Worm (Caenorhabditis elegans) whole organism, early embryonic: ENCODE results near the gene epi-1.
"Not testable (repeated sequence)": the region's sequence is repeated elsewhere in the genome, so short reads cannot be mapped to it uniquely, and the experiment has no call there.

Experiments
- B0310.2 ChIP-seq: sonication (generic microtip); optimal IDR thresholded peaks from 2 replicates; lab custom pipeline; 2016; ENCODE audit warnings: mild to moderate bottlenecking, missing genetic modification characterization, missing compliant biosample characterization
- F13C5.2 ChIP-seq: sonication (generic microtip); optimal IDR thresholded peaks from 2 replicates; lab custom pipeline; 2017; ENCODE audit warnings: mild to moderate bottlenecking, missing genetic modification characterization, inconsistent platforms, missing compliant biosample characterization
- aly-1 ChIP-seq: sonication (generic microtip); optimal IDR thresholded peaks from 2 replicates; lab custom pipeline; 2016; ENCODE audit warnings: missing genetic modification characterization, missing compliant biosample characterization
- ama-1 ChIP-seq: fragments of 150-350 bp; optimal IDR thresholded peaks from 2 replicates; lab custom pipeline; 2014
- ceh-13 ChIP-seq: fragments of 200-800 bp; sonication (Bioruptor generic); optimal IDR thresholded peaks from 2 replicates; lab custom pipeline; 2018; ENCODE audit warnings: mild to moderate bottlenecking, missing genetic modification characterization, missing compliant biosample characterization
- ceh-36 ChIP-seq: sonication (generic microtip); optimal IDR thresholded peaks from 2 replicates; lab custom pipeline; 2016; ENCODE audit warnings: missing genetic modification characterization, inconsistent platforms, missing compliant biosample characterization
- ets-7 ChIP-seq: sonication (generic microtip); optimal IDR thresholded peaks from 2 replicates; lab custom pipeline; 2016; ENCODE audit warnings: missing genotype, missing genetic modification characterization, missing compliant biosample characterization
- flt-1 ChIP-seq: fragments of 200-800 bp; sonication (Bioruptor generic); IDR thresholded peaks from 2 replicates; pipeline ENCODE4 v1.3.6; 2022; ENCODE audit warnings: missing genetic modification characterization, missing compliant biosample characterization
- hmbx-1 ChIP-seq: sonication (generic microtip); optimal IDR thresholded peaks from 2 replicates; lab custom pipeline; 2016; ENCODE audit warnings: mild to moderate bottlenecking, missing genetic modification characterization, missing compliant biosample characterization
- hmg-4 ChIP-seq: fragments of 200-800 bp; sonication (Bioruptor generic); optimal IDR thresholded peaks from 2 replicates; lab custom pipeline; 2018; ENCODE audit warnings: mild to moderate bottlenecking, missing genetic modification characterization, missing compliant biosample characterization
- hnd-1 ChIP-seq: sonication (generic microtip); optimal IDR thresholded peaks from 2 replicates; lab custom pipeline; 2016; ENCODE audit warnings: missing genetic modification characterization, missing compliant biosample characterization
- pes-1 ChIP-seq: fragments of 200-800 bp; sonication (Bioruptor generic); IDR thresholded peaks from 2 replicates; pipeline ENCODE4 v1.3.6; 2022; ENCODE audit warnings: missing genetic modification reagents, missing genetic modification characterization, missing compliant biosample characterization
- scrt-1 ChIP-seq: fragments of 200-800 bp; sonication (Bioruptor generic); IDR thresholded peaks from 2 replicates; pipeline ENCODE4 v1.3.6; 2022; ENCODE audit warnings: missing genetic modification characterization, missing compliant biosample characterization
- sea-1 ChIP-seq: fragments of 200-800 bp; sonication (Bioruptor generic); conservative IDR thresholded peaks from 2 replicates; pipeline ENCODE4 v1.3.6; 2022; ENCODE audit warnings: missing genetic modification characterization, missing compliant biosample characterization
- tbx-11 ChIP-seq: fragments of 200-800 bp; sonication (Bioruptor generic); IDR thresholded peaks from 2 replicates; pipeline ENCODE4 v1.3.6; 2022; ENCODE audit warnings: missing genetic modification characterization, missing compliant biosample characterization
- tbx-37 ChIP-seq: fragments of 200-800 bp; sonication (Bioruptor generic); conservative IDR thresholded peaks from 2 replicates; pipeline ENCODE4 v1.3.6; 2022; ENCODE audit warnings: missing genetic modification reagents, missing genetic modification characterization, missing compliant biosample characterization
- tra-4 ChIP-seq: sonication (generic microtip); optimal IDR thresholded peaks from 2 replicates; lab custom pipeline; 2017; ENCODE audit warnings: missing genetic modification characterization, missing compliant biosample characterization

The epi-1 gene

ce11 chrIV:10687307-10687706 is 20.7 kb downstream of the epi-1 start, which contains the start of gene R102.2:
Gene R102.2 (plus strand): TSS chrIV:10687607.
- not testable (repeated sequence) for TF ChIP-seq ama-1 (lab: Kevin White, UChicago); hmbx-1 (tag; lab: Kevin White, UChicago); flt-1 (GFP tag; lab: Robert Waterston, UW)

ce11 chrIV:10688972-10689567 is 22.4 kb downstream of the epi-1 start, which contains the start of gene R102.3:
Gene R102.3 (plus strand): TSS chrIV:10689517.
- TF ChIP-seq pes-1, result no peak
- TF ChIP-seq tra-4, result no peak
- TF ChIP-seq flt-1 (GFP tag; lab: Robert Waterston, UW), result no peak

- no peak for TF ChIP-seq flt-1 (GFP tag; lab: Robert Waterston, UW)
- no peak for TF ChIP-seq B0310.2 (tag; lab: Kevin White, UChicago)
- no peak for TF ChIP-seq ama-1 (lab: Kevin White, UChicago)
- TF ChIP-seq sea-1, result no peak
- no peak for TF ChIP-seq F13C5.2 (tag; lab: Kevin White, UChicago)
- no peak for TF ChIP-seq hmg-4 (GFP tag; lab: Kevin White, UChicago)
- no peak for TF ChIP-seq ets-7 (tag; lab: Kevin White, UChicago)
- no peak for TF ChIP-seq tbx-11 (GFP tag; lab: Robert Waterston, UW)
- TF ChIP-seq ceh-36 (tag; lab: Kevin White, UChicago), result no peak
- no peak for TF ChIP-seq pes-1
- TF ChIP-seq tra-4, result no peak
Observed at ce11 chrIV:10690139-10690538, 23.5 kb downstream of the epi-1 start, which contains the start of gene R102.8. Gene R102.8 (minus strand): TSS chrIV:10690239.

DNA sequence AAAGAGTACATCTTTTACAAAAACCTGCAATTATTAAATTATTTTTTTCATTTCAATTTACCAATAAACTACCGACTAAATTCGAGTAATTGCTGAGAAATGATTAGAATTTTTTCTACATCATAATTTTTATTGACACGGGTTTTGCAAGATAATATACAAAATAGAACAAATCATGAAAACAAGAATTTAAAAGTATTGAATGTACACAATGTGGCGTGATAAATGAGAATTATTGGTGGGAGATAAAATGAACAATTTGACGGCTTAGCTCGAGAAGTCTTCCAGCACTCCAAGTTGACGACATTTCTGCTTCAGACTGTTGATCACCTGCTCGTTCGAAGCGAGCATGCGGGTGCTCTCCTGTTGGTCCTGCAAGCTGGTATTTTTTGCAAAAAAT is 28.6 kb downstream of the epi-1 start, which contains the start of gene R102.4:
Gene R102.4, minus strand, starts transcription at position 101 of the 400 bp plus-strand sequence.
- TF ChIP-seq B0310.2 (tag; lab: Kevin White, UChicago) (no peak), ceh-36 (tag; lab: Kevin White, UChicago) (no peak), ets-7 (tag; lab: Kevin White, UChicago) (no peak), ama-1 (lab: Kevin White, UChicago) (no peak), tra-4 (no peak), tbx-11 (GFP tag; lab: Robert Waterston, UW) (no peak), hmg-4 (GFP tag; lab: Kevin White, UChicago) (no peak), ceh-13 (GFP tag; lab: Kevin White, UChicago) (no peak), sea-1 (no peak), scrt-1 (GFP tag; lab: Robert Waterston, UW) (no peak), aly-1 (no peak), hmbx-1 (tag; lab: Kevin White, UChicago) (no peak), flt-1 (GFP tag; lab: Robert Waterston, UW) (no peak), F13C5.2 (tag; lab: Kevin White, UChicago) (no peak), pes-1 (no peak), tbx-37 (GFP tag; lab: Robert Waterston, UW) (no peak), hnd-1 (no peak)

DNA sequence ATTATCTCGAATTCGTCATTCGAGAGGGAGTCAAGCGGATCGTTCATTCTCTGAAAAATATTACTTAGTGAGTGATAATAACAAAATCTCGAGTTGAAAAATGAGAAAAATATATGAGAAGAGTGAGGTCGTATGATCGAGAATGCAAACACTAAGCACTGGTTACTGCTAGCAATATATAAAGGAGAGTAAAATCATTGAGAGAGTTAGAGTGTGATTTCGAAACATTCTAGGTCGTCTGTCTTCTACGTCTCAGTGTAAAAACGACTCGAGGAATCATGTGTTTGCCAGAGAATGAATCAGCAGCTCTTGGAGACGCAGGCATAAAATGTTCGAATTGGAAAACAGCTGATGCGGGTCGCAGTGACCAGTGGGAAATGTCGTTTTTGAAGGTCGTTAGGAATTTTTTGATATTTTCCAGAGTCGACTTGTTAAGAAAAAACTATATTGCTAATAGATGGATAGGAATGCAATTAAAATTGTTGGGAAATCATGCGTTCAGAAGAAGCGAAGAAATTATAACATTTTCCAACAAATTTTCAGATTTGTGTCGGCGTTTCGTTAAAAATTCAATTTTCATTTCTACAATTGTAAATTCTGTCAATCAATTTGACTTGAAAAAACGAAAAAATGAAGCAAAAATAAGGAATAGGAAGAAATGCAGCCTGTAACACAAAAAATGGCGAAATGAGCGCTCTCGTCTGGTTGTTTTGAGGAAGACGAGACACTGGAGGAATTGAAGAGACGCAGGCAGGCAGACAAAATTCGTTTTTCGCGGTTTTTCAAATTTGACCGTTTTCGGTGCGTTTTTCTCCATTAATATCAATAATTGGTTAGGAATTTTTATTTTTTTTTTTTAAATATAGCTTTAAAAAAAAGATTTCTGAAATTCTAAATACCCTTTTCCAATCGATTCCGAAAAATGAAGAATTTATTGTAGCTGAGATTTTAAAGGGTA is 30.7 kb downstream of the epi-1 start, which contains the start of gene allo-1:
Gene allo-1, minus strand, starts transcription at position 51 of the 958 bp plus-strand sequence.
- TF ChIP-seq hmbx-1 (tag; lab: Kevin White, UChicago), result no peak
- TF ChIP-seq ama-1 (lab: Kevin White, UChicago), result no peak
- TF ChIP-seq ets-7 (tag; lab: Kevin White, UChicago), result no peak
- TF ChIP-seq tbx-11 (GFP tag; lab: Robert Waterston, UW), result no peak
- no peak for TF ChIP-seq sea-1
- no peak for TF ChIP-seq ceh-13 (GFP tag; lab: Kevin White, UChicago)
- TF ChIP-seq tra-4, result no peak
- no peak for TF ChIP-seq pes-1

ce11 chrIV:10698486-10698885 is 31.9 kb downstream of the epi-1 start:
- TF ChIP-seq B0310.2 (tag; lab: Kevin White, UChicago), result no peak
- TF ChIP-seq hnd-1, result no peak
- TF ChIP-seq tbx-11 (GFP tag; lab: Robert Waterston, UW), result no peak
- no peak for TF ChIP-seq ceh-36 (tag; lab: Kevin White, UChicago)
- TF ChIP-seq scrt-1 (GFP tag; lab: Robert Waterston, UW), result no peak
- no peak for TF ChIP-seq ets-7 (tag; lab: Kevin White, UChicago)
- TF ChIP-seq ceh-13 (GFP tag; lab: Kevin White, UChicago), result no peak
- no peak for TF ChIP-seq hmg-4 (GFP tag; lab: Kevin White, UChicago)
- no peak for TF ChIP-seq pes-1
- no peak for TF ChIP-seq flt-1 (GFP tag; lab: Robert Waterston, UW)
- no peak for TF ChIP-seq tra-4
- TF ChIP-seq tbx-37 (GFP tag; lab: Robert Waterston, UW), result no peak
- no peak for TF ChIP-seq sea-1
- TF ChIP-seq hmbx-1 (tag; lab: Kevin White, UChicago), result no peak
- TF ChIP-seq ama-1 (lab: Kevin White, UChicago), result no peak

ce11 chrIV:10699000-10699399 is 32.4 kb downstream of the epi-1 start:
- TF ChIP-seq tra-4, result no peak
- TF ChIP-seq hmg-4 (GFP tag; lab: Kevin White, UChicago), result no peak
- no peak for TF ChIP-seq sea-1
- no peak for TF ChIP-seq hmbx-1 (tag; lab: Kevin White, UChicago)
- no peak for TF ChIP-seq tbx-37 (GFP tag; lab: Robert Waterston, UW)
- no peak for TF ChIP-seq flt-1 (GFP tag; lab: Robert Waterston, UW)
- TF ChIP-seq ama-1 (lab: Kevin White, UChicago), result no peak
- TF ChIP-seq scrt-1 (GFP tag; lab: Robert Waterston, UW), result no peak
